Fruit fly (Drosophila melanogaster): Measurements from ENCODE around the gene ko.

ko gene

dm6 chr3L:21036257-21036957, 94.6 kb downstream of the ko start:
- no peak for TF ChIP-seq Myc (optimal IDR thresholded peaks at IDR 0.05)
- no peak for TF ChIP-seq h (optimal IDR thresholded peaks at IDR 0.05)
- TF ChIP-seq Sin3A (optimal IDR thresholded peaks at IDR 0.05) = no peak
- no peak for TF ChIP-seq psq (optimal IDR thresholded peaks at IDR 0.05)
- no peak for TF ChIP-seq ttk (optimal IDR thresholded peaks at IDR 0.05)

dm6 chr3L:21035231-21035630, 95.7 kb downstream of the ko start:
- TF ChIP-seq h (optimal IDR thresholded peaks at IDR 0.05) = no peak
- TF ChIP-seq ttk (optimal IDR thresholded peaks at IDR 0.05) = no peak
- no peak for TF ChIP-seq Sin3A (optimal IDR thresholded peaks at IDR 0.05)
- no peak for TF ChIP-seq insv (optimal IDR thresholded peaks at IDR 0.05)
- TF ChIP-seq Myc (optimal IDR thresholded peaks at IDR 0.05) = no peak
- TF ChIP-seq psq (optimal IDR thresholded peaks at IDR 0.05) = no peak

dm6 chr3L:21034281-21035221, 96.4 kb downstream of the ko start, which contains the start of gene siz:
TSS of gene siz (plus strand) at chr3L:21034535.
- no peak for TF ChIP-seq Myc (optimal IDR thresholded peaks at IDR 0.05)
- TF ChIP-seq ttk (optimal IDR thresholded peaks at IDR 0.05) = no peak
- TF ChIP-seq Sin3A (optimal IDR thresholded peaks at IDR 0.05) = no peak
- no peak for TF ChIP-seq insv (optimal IDR thresholded peaks at IDR 0.05)
- TF ChIP-seq psq (optimal IDR thresholded peaks at IDR 0.05) = no peak
- TF ChIP-seq h (optimal IDR thresholded peaks at IDR 0.05) = no peak

dm6 chr3L:21034103-21034280, 97.0 kb downstream of the ko start, which contains the start of gene CG10581:
TSS of gene CG10581 (minus strand) at chr3L:21034203.
- no peak for TF ChIP-seq ttk (optimal IDR thresholded peaks at IDR 0.05)
- no peak for TF ChIP-seq h (optimal IDR thresholded peaks at IDR 0.05)
- no peak for TF ChIP-seq Myc (optimal IDR thresholded peaks at IDR 0.05)
- no peak for TF ChIP-seq insv (optimal IDR thresholded peaks at IDR 0.05)
- TF ChIP-seq psq (optimal IDR thresholded peaks at IDR 0.05) = no peak
- no peak for TF ChIP-seq Sin3A (optimal IDR thresholded peaks at IDR 0.05)

dm6 chr3L:21031093-21031930, 99.6 kb downstream of the ko start, which contains the start of the genes CG10584 and Polr3E:
TSS of gene CG10584 (minus strand) at chr3L:21031360.
TSS of gene Polr3E (plus strand) at chr3L:21031825.
- TF ChIP-seq h (optimal IDR thresholded peaks at IDR 0.05) (no peak), ttk (optimal IDR thresholded peaks at IDR 0.05) (no peak), insv (optimal IDR thresholded peaks at IDR 0.05) (no peak)

dm6 chr3L:21027657-21028255, 103.2 kb downstream of the ko start, which contains the start of gene Pdss2:
TSS of gene Pdss2 (plus strand) at chr3L:21027915.
- TF ChIP-seq h (optimal IDR thresholded peaks at IDR 0.05) = no peak
- no peak for TF ChIP-seq Myc (optimal IDR thresholded peaks at IDR 0.05)
- no peak for TF ChIP-seq Sin3A (optimal IDR thresholded peaks at IDR 0.05)
- no peak for TF ChIP-seq ttk (optimal IDR thresholded peaks at IDR 0.05)
- no peak for TF ChIP-seq insv (optimal IDR thresholded peaks at IDR 0.05)
- TF ChIP-seq psq (optimal IDR thresholded peaks at IDR 0.05) = no peak

- TF ChIP-seq Sin3A (optimal IDR thresholded peaks at IDR 0.05) = no peak
- no peak for TF ChIP-seq psq (optimal IDR thresholded peaks at IDR 0.05)
- no peak for TF ChIP-seq h (optimal IDR thresholded peaks at IDR 0.05)
- TF ChIP-seq insv (optimal IDR thresholded peaks at IDR 0.05) = no peak
- no peak for TF ChIP-seq ttk (optimal IDR thresholded peaks at IDR 0.05)
- no peak for TF ChIP-seq Myc (optimal IDR thresholded peaks at IDR 0.05)
Measured at dm6 chr3L:21026917-21027517, 103.9 kb downstream of the ko start, which contains the start of gene skd. TSS of gene skd (minus strand) at chr3L:21027434.

dm6 chr3L:21026025-21026916, 104.7 kb downstream of the ko start:
- TF ChIP-seq psq (optimal IDR thresholded peaks at IDR 0.05) (peak; percentile 47), Sin3A (optimal IDR thresholded peaks at IDR 0.05) (no peak)
